Worm (Caenorhabditis elegans) whole organism, early embryonic: ENCODE measurements around the gene nasp-2.

Source experiments
- B0310.2 ChIP-seq: sonication (generic microtip); optimal IDR thresholded peaks from 2 replicates; lab custom pipeline; 2016; ENCODE audit warnings: mild to moderate bottlenecking, missing genetic modification characterization, missing compliant biosample characterization
- ama-1 ChIP-seq: fragments of 150-350 bp; optimal IDR thresholded peaks from 2 replicates; lab custom pipeline; 2014
- ceh-13 ChIP-seq: fragments of 200-800 bp; sonication (Bioruptor generic); optimal IDR thresholded peaks from 2 replicates; lab custom pipeline; 2018; ENCODE audit warnings: mild to moderate bottlenecking, missing genetic modification characterization, missing compliant biosample characterization
- ets-7 ChIP-seq: sonication (generic microtip); optimal IDR thresholded peaks from 2 replicates; lab custom pipeline; 2016; ENCODE audit warnings: missing genotype, missing genetic modification characterization, missing compliant biosample characterization
- flt-1 ChIP-seq: fragments of 200-800 bp; sonication (Bioruptor generic); IDR thresholded peaks from 2 replicates; pipeline ENCODE4 v1.3.6; 2022; ENCODE audit warnings: missing genetic modification characterization, missing compliant biosample characterization
- hmg-4 ChIP-seq: fragments of 200-800 bp; sonication (Bioruptor generic); optimal IDR thresholded peaks from 2 replicates; lab custom pipeline; 2018; ENCODE audit warnings: mild to moderate bottlenecking, missing genetic modification characterization, missing compliant biosample characterization
- hnd-1 ChIP-seq: sonication (generic microtip); optimal IDR thresholded peaks from 2 replicates; lab custom pipeline; 2016; ENCODE audit warnings: missing genetic modification characterization, missing compliant biosample characterization
- tbx-37 ChIP-seq: fragments of 200-800 bp; sonication (Bioruptor generic); conservative IDR thresholded peaks from 2 replicates; pipeline ENCODE4 v1.3.6; 2022; ENCODE audit warnings: missing genetic modification reagents, missing genetic modification characterization, missing compliant biosample characterization
- tra-4 ChIP-seq: sonication (generic microtip); optimal IDR thresholded peaks from 2 replicates; lab custom pipeline; 2017; ENCODE audit warnings: missing genetic modification characterization, missing compliant biosample characterization

DNA sequence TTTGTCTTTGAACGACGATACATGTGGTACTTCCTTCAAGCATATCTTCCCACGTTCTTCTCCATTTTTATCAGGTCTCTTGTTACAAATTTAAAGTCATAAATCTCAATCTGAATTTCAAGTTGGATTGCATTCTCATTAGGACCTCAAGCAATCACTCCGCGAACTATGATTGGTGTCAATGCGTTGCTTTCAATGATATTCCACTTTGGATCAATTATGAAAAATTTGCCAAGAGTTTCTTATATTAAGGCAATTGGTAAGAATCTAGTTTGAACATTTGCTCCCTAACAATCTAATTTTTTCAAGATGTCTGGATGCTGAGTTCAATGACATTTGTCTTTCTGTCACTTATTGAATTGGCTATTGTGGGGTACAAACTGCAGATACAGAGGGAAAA is 30.2 kb upstream of the nasp-2 start:
- no peak for TF ChIP-seq flt-1 (GFP tag; lab: Robert Waterston, UW)
- TF ChIP-seq hnd-1 (tag; lab: Kevin White, UChicago), result no peak
- no peak for TF ChIP-seq ama-1 (lab: Kevin White, UChicago)
- TF ChIP-seq hmg-4, result no peak
- TF ChIP-seq B0310.2 (tag; lab: Kevin White, UChicago), result no peak
- no peak for TF ChIP-seq tra-4 (tag; lab: Kevin White, UChicago)
- no peak for TF ChIP-seq tbx-37
- no peak for TF ChIP-seq ets-7 (tag; lab: Kevin White, UChicago)
- TF ChIP-seq ceh-13, result no peak
